Fruit fly (Drosophila melanogaster) whole organism, prepupa: ENCODE measurements around the gene RpS6.

Experiments used
- Blimp-1 ChIP-seq: fragments of 200-800 bp; sonication (Bioruptor generic); optimal IDR thresholded peaks from 3 replicates; lab custom pipeline; 2017; ENCODE audit warnings: missing biosample characterization, missing genetic modification characterization, mild to moderate bottlenecking, moderate library complexity, missing genetic modification reagents
- CG1621 ChIP-seq: fragments of 200-800 bp; sonication (Bioruptor generic); optimal IDR thresholded peaks from 3 replicates; lab custom pipeline; 2018; ENCODE audit warnings: missing biosample characterization, mild to moderate bottlenecking, missing genetic modification characterization
- Sox102F ChIP-seq: fragments of 200-800 bp; sonication (Bioruptor generic); optimal IDR thresholded peaks from 2 replicates; lab custom pipeline; 2016; ENCODE audit warnings: missing biosample characterization, mild to moderate bottlenecking, missing genetic modification characterization
- salr ChIP-seq, 2 experiments: fragments of 200-800 bp; sonication (Bioruptor generic); optimal IDR thresholded peaks; 3 replicates each; lab custom pipeline; 2016 to 2018; ENCODE audit warnings: missing biosample characterization in 2 of 2, missing genetic modification characterization in 2 of 2, mild to moderate bottlenecking in 1 of 2
- svp ChIP-seq: fragments of 200-800 bp; sonication (Bioruptor generic); peaks from one replicate; lab custom pipeline; 2016; ENCODE audit warnings: missing biosample characterization, missing genetic modification characterization

DNA sequence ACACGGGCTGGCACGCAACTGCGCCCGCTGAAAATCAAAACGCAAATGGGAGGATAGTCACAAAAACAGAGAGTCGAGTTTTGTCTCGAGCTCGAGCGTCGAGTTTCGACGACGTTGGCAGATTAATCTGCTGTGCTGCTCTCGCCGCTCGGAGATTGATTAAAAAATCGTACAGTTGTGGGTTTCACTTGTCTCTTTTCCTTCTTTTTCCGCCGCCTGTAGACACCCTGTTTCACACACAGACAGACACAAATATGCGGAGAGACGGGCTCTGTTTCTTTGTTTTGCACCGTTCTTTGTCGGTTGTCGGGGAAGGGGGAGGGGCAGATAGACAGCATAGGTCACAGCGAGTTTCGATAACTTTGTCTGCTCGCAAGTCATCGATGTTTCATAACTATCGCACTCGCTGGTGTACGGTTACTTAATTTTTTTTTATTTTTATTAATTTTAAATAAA lies 45.8 kb upstream of the RpS6 start, which contains the start of gene orion:
- TF ChIP-seq CG1621 (tag; lab: Kevin White, UChicago) (peak; percentile 87), svp (peak; percentile 99), Sox102F (no peak), salr (GFP tag; optimal IDR thresholded peaks at IDR 0.05; lab: Kevin White, UChicago) (peak in 1 of 2 experiments; percentile 58), Blimp-1 (GFP tag; lab: Kevin White, UChicago) (no peak)
